Fruit fly (Drosophila melanogaster): ENCODE data around the gene ghi.

ghi gene

DNA sequence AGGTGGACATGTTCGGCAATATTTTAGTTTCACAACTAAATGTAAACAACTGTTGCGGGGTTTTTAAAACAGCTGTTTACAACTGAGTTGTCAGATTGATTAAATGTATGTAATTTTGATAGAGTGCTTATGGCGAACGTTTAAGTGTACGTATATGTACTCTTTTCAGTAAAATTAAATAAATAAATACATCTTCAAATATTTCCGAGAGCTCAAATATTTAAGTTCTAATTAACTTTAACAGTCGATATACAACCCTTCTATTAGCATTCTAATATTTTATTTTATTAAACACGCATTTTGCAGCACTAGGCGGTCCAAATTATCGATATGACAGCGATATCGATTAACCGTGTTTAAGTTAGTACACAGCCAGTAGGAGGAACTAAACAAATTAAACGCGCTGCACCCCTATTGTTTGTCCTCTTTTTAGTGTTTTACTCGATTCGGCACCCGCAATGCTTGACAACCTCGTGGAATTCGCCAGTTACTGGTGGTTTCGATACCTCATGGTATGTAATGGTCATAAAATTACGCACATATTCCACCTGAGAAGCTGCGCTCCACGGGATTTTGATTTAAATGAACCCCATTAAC, at the start of gene ghi, which contains the start of gene CG3448:
TSS of gene ghi (plus strand) at position 355 of the 597 bp plus-strand sequence.
TSS of gene CG3448 (minus strand) at position 51 of the 597 bp plus-strand sequence.
- no peak for TF ChIP-seq pan (optimal IDR thresholded peaks at IDR 0.05)
- peak; percentile 83 for TF ChIP-seq fru (GFP tag; optimal IDR thresholded peaks at IDR 0.05)
- no peak for TF ChIP-seq tai (GFP tag; optimal IDR thresholded peaks at IDR 0.05)
- TF ChIP-seq jim (GFP tag; optimal IDR thresholded peaks at IDR 0.05): no peak
- TF ChIP-seq CG32264 (GFP tag; optimal IDR thresholded peaks at IDR 0.05): peak; percentile 23
- TF ChIP-seq Myc (optimal IDR thresholded peaks at IDR 0.05): peak; percentile 15
- TF ChIP-seq GATAd (GFP tag; optimal IDR thresholded peaks at IDR 0.05): no peak
- peak; percentile 69 for TF ChIP-seq CG9705 (GFP tag; optimal IDR thresholded peaks at IDR 0.05)
- TF ChIP-seq usp (GFP tag; optimal IDR thresholded peaks at IDR 0.05): no peak
- TF ChIP-seq Hnf4 (GFP tag; optimal IDR thresholded peaks at IDR 0.05): peak; percentile 71
- no peak for TF ChIP-seq CrebA (GFP tag; optimal IDR thresholded peaks at IDR 0.05; ENCODE audit: borderline replicate concordance)
- peak; percentile 4 for TF ChIP-seq sv (GFP tag; optimal IDR thresholded peaks at IDR 0.05)
- no peak for TF ChIP-seq dmrt93B (GFP tag; optimal IDR thresholded peaks at IDR 0.05)
- TF ChIP-seq Vsx2 (GFP tag; optimal IDR thresholded peaks at IDR 0.05; ENCODE audit: partially characterized antibody): no peak
- TF ChIP-seq Hr83 (GFP tag; optimal IDR thresholded peaks at IDR 0.05; ENCODE audit: poor library complexity, severe bottlenecking): no peak
- TF ChIP-seq brk (GFP tag; optimal IDR thresholded peaks at IDR 0.05): no peak
- TF ChIP-seq dl (GFP tag; optimal IDR thresholded peaks at IDR 0.05; ENCODE audit: insufficient read depth in 1 of 2, partially characterized antibody in 2 of 2): no peak
- TF ChIP-seq Abd-B (GFP tag; optimal IDR thresholded peaks at IDR 0.05): no peak
- TF ChIP-seq ey (GFP tag; optimal IDR thresholded peaks at IDR 0.05): peak; percentile 43
- TF ChIP-seq OdsH (GFP tag; optimal IDR thresholded peaks at IDR 0.05): peak; percentile 6
- TF ChIP-seq Hr78 (GFP tag; optimal IDR thresholded peaks at IDR 0.05): no peak
- TF ChIP-seq sage (GFP tag; optimal IDR thresholded peaks at IDR 0.05): peak; percentile 75
- TF ChIP-seq Sp1 (GFP tag; optimal IDR thresholded peaks at IDR 0.05): peak; percentile 76
- peak in 1 of 2 experiments; percentile 80 for TF ChIP-seq foxo (GFP tag; optimal IDR thresholded peaks at IDR 0.05)
- peak; percentile 42 for TF ChIP-seq psq (GFP tag; optimal IDR thresholded peaks at IDR 0.05)
- TF ChIP-seq Dif (GFP tag; optimal IDR thresholded peaks at IDR 0.05; ENCODE audit: partially characterized antibody): no peak
- no peak for TF ChIP-seq lola (GFP tag; optimal IDR thresholded peaks at IDR 0.05)
- peak; percentile 69 for TF ChIP-seq woc (GFP tag; optimal IDR thresholded peaks at IDR 0.05)
- TF ChIP-seq rgr (GFP tag; optimal IDR thresholded peaks at IDR 0.05): peak; percentile 67
- TF ChIP-seq dsf (GFP tag; optimal IDR thresholded peaks at IDR 0.05; ENCODE audit: borderline replicate concordance): peak; percentile 32
- TF ChIP-seq Jra (GFP tag; optimal IDR thresholded peaks at IDR 0.05): peak; percentile 58
- no peak for TF ChIP-seq Rel (GFP tag; optimal IDR thresholded peaks at IDR 0.05)
- peak; percentile 76 for TF ChIP-seq Rel (tag; optimal IDR thresholded peaks at IDR 0.05)
- TF ChIP-seq Dfd (GFP tag; optimal IDR thresholded peaks at IDR 0.05): no peak
- peak; percentile 84 for TF ChIP-seq h (GFP tag; optimal IDR thresholded peaks at IDR 0.05)
- TF ChIP-seq N (GFP tag; optimal IDR thresholded peaks at IDR 0.05): no peak
- TF ChIP-seq HLH106 (tag; optimal IDR thresholded peaks at IDR 0.05): peak; percentile 78
- TF ChIP-seq br (GFP tag; optimal IDR thresholded peaks at IDR 0.05): peak; percentile 69
- no peak for TF ChIP-seq Mio (GFP tag; optimal IDR thresholded peaks at IDR 0.05)

DNA sequence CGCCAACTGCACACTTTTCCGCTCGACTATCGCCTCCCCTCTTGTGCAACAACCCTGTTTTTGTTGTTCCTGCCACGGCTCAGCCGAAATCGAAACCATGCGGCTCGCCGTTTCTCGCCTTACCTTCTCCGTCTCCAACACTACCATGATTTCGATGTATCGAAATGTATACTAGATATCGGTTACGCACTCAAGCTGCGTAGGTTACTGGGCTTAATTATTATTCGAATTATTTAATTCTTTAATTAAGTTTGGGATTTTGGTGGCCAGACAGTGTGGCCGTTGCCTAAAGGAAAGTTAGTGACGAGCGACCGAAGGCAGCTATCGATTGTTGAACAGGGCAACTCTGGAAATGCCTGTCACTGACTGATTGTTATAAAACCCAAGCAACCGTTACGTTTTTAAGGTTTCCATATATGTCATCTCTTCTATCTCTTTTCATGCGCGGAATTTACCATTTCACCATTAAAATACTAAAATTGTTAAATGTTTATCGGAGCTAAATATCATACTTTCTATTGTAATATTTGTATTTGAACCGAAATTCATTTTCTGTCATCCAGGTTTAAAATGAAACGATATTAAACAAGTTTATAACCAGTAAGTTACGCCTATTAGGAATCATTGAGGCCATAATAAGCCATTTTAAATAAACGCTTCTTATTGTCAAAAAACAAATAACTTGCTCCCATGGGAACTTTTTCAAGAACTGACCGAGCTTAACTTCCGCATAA, 49.4 kb upstream of the ghi start, which contains the start of gene eIF4E1:
TSS of gene eIF4E1 (minus strand) at position 304 of the 734 bp plus-strand sequence.
- no peak for TF ChIP-seq N (GFP tag; optimal IDR thresholded peaks at IDR 0.05)
- TF ChIP-seq Rel (GFP tag; optimal IDR thresholded peaks at IDR 0.05): no peak
- peak; percentile 84 for TF ChIP-seq Rel (tag; optimal IDR thresholded peaks at IDR 0.05)
- TF ChIP-seq Myc (optimal IDR thresholded peaks at IDR 0.05): peak; percentile 33
- TF ChIP-seq CrebA (GFP tag; optimal IDR thresholded peaks at IDR 0.05; ENCODE audit: borderline replicate concordance): no peak
- TF ChIP-seq Mio (GFP tag; optimal IDR thresholded peaks at IDR 0.05): no peak
- TF ChIP-seq h (GFP tag; optimal IDR thresholded peaks at IDR 0.05): peak; percentile 9
- no peak for TF ChIP-seq fru (GFP tag; optimal IDR thresholded peaks at IDR 0.05)
- peak; percentile 40 for TF ChIP-seq Vsx2 (GFP tag; optimal IDR thresholded peaks at IDR 0.05; ENCODE audit: partially characterized antibody)
- TF ChIP-seq woc (GFP tag; optimal IDR thresholded peaks at IDR 0.05): no peak
- peak in 1 of 2 experiments; percentile 3 for TF ChIP-seq foxo (GFP tag; optimal IDR thresholded peaks at IDR 0.05)
- TF ChIP-seq ey (GFP tag; optimal IDR thresholded peaks at IDR 0.05): peak; percentile 1
- TF ChIP-seq pan (optimal IDR thresholded peaks at IDR 0.05): no peak
- TF ChIP-seq tai (GFP tag; optimal IDR thresholded peaks at IDR 0.05): no peak
- peak; percentile 34 for TF ChIP-seq sv (GFP tag; optimal IDR thresholded peaks at IDR 0.05)
- peak in 1 of 2 experiments; percentile 8 for TF ChIP-seq dl (GFP tag; optimal IDR thresholded peaks at IDR 0.05; ENCODE audit: insufficient read depth in 1 of 2, partially characterized antibody in 2 of 2)
- no peak for TF ChIP-seq Jra (GFP tag; optimal IDR thresholded peaks at IDR 0.05)
- TF ChIP-seq psq (GFP tag; optimal IDR thresholded peaks at IDR 0.05): no peak
- peak; percentile 53 for TF ChIP-seq Dif (GFP tag; optimal IDR thresholded peaks at IDR 0.05; ENCODE audit: partially characterized antibody)
- peak; percentile 36 for TF ChIP-seq Sp1 (GFP tag; optimal IDR thresholded peaks at IDR 0.05)
- TF ChIP-seq br (GFP tag; optimal IDR thresholded peaks at IDR 0.05): peak; percentile 12

Data from whole organism, wandering third instar larva.